Fruit fly (Drosophila melanogaster) whole organism, prepupa: ENCODE results near the gene CG8665.
A peak's percentile ranks its signal among the peaks of the same experiment; 100 is the strongest.

Source experiments
- Blimp-1 ChIP-seq: fragments of 200-800 bp; sonication (Bioruptor generic); optimal IDR thresholded peaks from 3 replicates; lab custom pipeline; 2017; ENCODE audit warnings: missing biosample characterization, missing genetic modification characterization, mild to moderate bottlenecking, moderate library complexity, missing genetic modification reagents
- CG10669 ChIP-seq: fragments of 200-800 bp; sonication (Bioruptor generic); optimal IDR thresholded peaks from 3 replicates; lab custom pipeline; 2018; ENCODE audit warnings: missing biosample characterization, mild to moderate bottlenecking, missing genetic modification characterization, moderate library complexity
- CG11762 ChIP-seq: fragments of 200-800 bp; sonication (Bioruptor generic); optimal IDR thresholded peaks from 3 replicates; lab custom pipeline; 2016; ENCODE audit warnings: missing biosample characterization, missing genetic modification characterization; ENCODE audit not compliant: insufficient read depth
- CG6854 ChIP-seq: fragments of 200-800 bp; sonication (Bioruptor generic); optimal IDR thresholded peaks from 2 replicates; lab custom pipeline; 2017; ENCODE audit warnings: missing biosample characterization, mild to moderate bottlenecking, missing genetic modification characterization
- Gug ChIP-seq: fragments of 200-800 bp; sonication (Bioruptor generic); IDR thresholded peaks from 2 replicates; pipeline ENCODE4 v1.3.6; 2022; ENCODE audit warnings: missing biosample characterization, missing genetic modification characterization
- Met ChIP-seq: fragments of 200-800 bp; sonication (Bioruptor generic); optimal IDR thresholded peaks from 3 replicates; lab custom pipeline; 2016; ENCODE audit warnings: missing biosample characterization, missing genetic modification characterization
- Smox ChIP-seq: fragments of 200-800 bp; sonication (Bioruptor generic); optimal IDR thresholded peaks from 3 replicates; lab custom pipeline; 2016; ENCODE audit warnings: missing biosample characterization, missing genetic modification characterization
- pdm3 ChIP-seq: fragments of 200-800 bp; sonication (Bioruptor generic); optimal IDR thresholded peaks from 3 replicates; lab custom pipeline; 2016; ENCODE audit warnings: missing biosample characterization, missing genetic modification characterization
- svp ChIP-seq: fragments of 200-800 bp; sonication (Bioruptor generic); peaks from one replicate; lab custom pipeline; 2016; ENCODE audit warnings: missing biosample characterization, missing genetic modification characterization

- TF ChIP-seq svp (GFP tag; lab: Kevin White, UChicago) = peak; percentile 79
- no peak for TF ChIP-seq CG10669 (GFP tag; lab: Kevin White, UChicago)
- TF ChIP-seq pdm3 (GFP tag; lab: Kevin White, UChicago) = no peak
- no peak for TF ChIP-seq Smox (GFP tag; lab: Kevin White, UChicago)
- TF ChIP-seq Blimp-1 = no peak
- no peak for TF ChIP-seq CG6854 (GFP tag; lab: Kevin White, UChicago)
- TF ChIP-seq Gug (GFP tag; lab: Robert Waterston, UW) = no peak
- no peak for TF ChIP-seq Met (GFP tag; lab: Kevin White, UChicago)
- TF ChIP-seq CG11762 (GFP tag; lab: Kevin White, UChicago) = no peak
These were observed 46.6 kb upstream of the CG8665 start for dm6 chr2L:21324438-21324890.
